Worm (Caenorhabditis elegans) whole organism, L2 larva: Measurements from ENCODE around the gene C30G7.5.
A peak's percentile ranks its signal among the peaks of the same experiment; 100 is the strongest.

Source experiments
- C34F6.9 ChIP-seq: fragments of 150-350 bp; optimal IDR thresholded peaks from 2 replicates; lab custom pipeline; 2014; ENCODE audit warnings: missing biosample characterization, missing genetic modification characterization
- F13H6.1 ChIP-seq: sonication (generic microtip); optimal IDR thresholded peaks from 2 replicates; lab custom pipeline; 2016; ENCODE audit warnings: missing genetic modification characterization, missing compliant biosample characterization
- R02D3.7 ChIP-seq: fragments of 150-350 bp; optimal IDR thresholded peaks from 2 replicates; lab custom pipeline; 2014; ENCODE audit warnings: missing biosample characterization, missing genetic modification characterization
- Y55F3AM.14 ChIP-seq: fragments of 200-800 bp; sonication (Bioruptor generic); optimal IDR thresholded peaks from 2 replicates; lab custom pipeline; 2018; ENCODE audit warnings: mild to moderate bottlenecking, missing genetic modification characterization, missing compliant biosample characterization
- ZK546.5 ChIP-seq: sonication (generic microtip); optimal IDR thresholded peaks from 2 replicates; lab custom pipeline; 2017; ENCODE audit warnings: missing biosample characterization, missing genetic modification characterization
- alr-1 ChIP-seq: fragments of 150-350 bp; optimal IDR thresholded peaks from 2 replicates; lab custom pipeline; 2014; ENCODE audit warnings: missing biosample characterization, missing genetic modification characterization
- aly-2 ChIP-seq: fragments of 150-350 bp; optimal IDR thresholded peaks from 2 replicates; lab custom pipeline; 2014; ENCODE audit warnings: missing biosample characterization, missing genetic modification characterization
- ama-1 ChIP-seq: fragments of 150-350 bp; optimal IDR thresholded peaks from 2 replicates; lab custom pipeline; 2018; ENCODE audit warnings: inconsistent platforms
- blmp-1 ChIP-seq: sonication (generic microtip); optimal IDR thresholded peaks from 2 replicates; lab custom pipeline; 2017; ENCODE audit warnings: missing genetic modification characterization, mild to moderate bottlenecking, missing compliant biosample characterization, antibody characterized with exemption, moderate library complexity; ENCODE audit not compliant: insufficient read depth
- ceh-16 ChIP-seq: fragments of 150-350 bp; optimal IDR thresholded peaks from 2 replicates; lab custom pipeline; 2014; ENCODE audit warnings: missing biosample characterization, missing genetic modification characterization
- ceh-82 ChIP-seq: fragments of 150-350 bp; optimal IDR thresholded peaks from 2 replicates; lab custom pipeline; 2014; ENCODE audit warnings: missing biosample characterization, missing genetic modification characterization
- crh-2 ChIP-seq: sonication (generic microtip); optimal IDR thresholded peaks from 2 replicates; lab custom pipeline; 2017; ENCODE audit warnings: missing biosample characterization, missing genetic modification characterization
- dmd-4 ChIP-seq: sonication (generic microtip); optimal IDR thresholded peaks from 2 replicates; lab custom pipeline; 2017; ENCODE audit warnings: missing biosample characterization, missing genetic modification characterization
- egl-27 ChIP-seq: sonication (generic microtip); optimal IDR thresholded peaks from 3 replicates; lab custom pipeline; 2017; ENCODE audit warnings: missing biosample characterization, missing genetic modification reagents, missing genetic modification characterization
- elt-1 ChIP-seq: fragments of 150-350 bp; optimal IDR thresholded peaks from 2 replicates; lab custom pipeline; 2014; ENCODE audit warnings: missing biosample characterization, missing genetic modification characterization
- elt-3 ChIP-seq: sonication (generic microtip); optimal IDR thresholded peaks from 2 replicates; lab custom pipeline; 2017; ENCODE audit warnings: missing biosample characterization, missing genetic modification characterization
- fos-1 ChIP-seq: fragments of 150-350 bp; optimal IDR thresholded peaks from 2 replicates; lab custom pipeline; 2014; ENCODE audit warnings: missing biosample characterization, missing genetic modification characterization
- gmeb-1 ChIP-seq: fragments of 150-350 bp; optimal IDR thresholded peaks from 2 replicates; lab custom pipeline; 2014; ENCODE audit warnings: missing biosample characterization, missing genetic modification characterization
- lin-11 ChIP-seq: fragments of 150-350 bp; sonication (generic microtip); optimal IDR thresholded peaks from 2 replicates; lab custom pipeline; 2014; ENCODE audit warnings: missing biosample characterization, missing genetic modification characterization, inconsistent platforms, mixed read lengths
- lin-13 ChIP-seq: fragments of 150-350 bp; optimal IDR thresholded peaks from 2 replicates; lab custom pipeline; 2014; ENCODE audit warnings: missing biosample characterization, missing genetic modification reagents, missing genetic modification characterization
- lin-39 ChIP-seq: fragments of 150-350 bp; optimal IDR thresholded peaks from 2 replicates; lab custom pipeline; 2014; ENCODE audit warnings: missing biosample characterization, missing genetic modification reagents, missing genetic modification characterization
- lsy-2 ChIP-seq, 2 experiments: fragments of 150-350 bp in 1 of 2; sonication (generic microtip) in 1 of 2; optimal IDR thresholded peaks; 2 replicates each; lab custom pipeline; 2014 to 2017; ENCODE audit warnings: missing biosample characterization in 2 of 2, missing genetic modification characterization in 2 of 2
- mab-5 ChIP-seq: fragments of 150-350 bp; optimal IDR thresholded peaks from 2 replicates; lab custom pipeline; 2014; ENCODE audit warnings: missing biosample characterization, missing genetic modification characterization
- mbf-1 ChIP-seq: sonication (generic microtip); optimal IDR thresholded peaks from 2 replicates; lab custom pipeline; 2017; ENCODE audit warnings: missing biosample characterization, missing genetic modification characterization
- mdl-1 ChIP-seq, 2 experiments: fragments of 150-350 bp in 1 of 2; sonication (generic microtip) in 1 of 2; optimal IDR thresholded peaks; 2 replicates each; lab custom pipeline; 2017; ENCODE audit warnings: missing biosample characterization in 2 of 2, missing genetic modification characterization in 2 of 2
- nhr-10 ChIP-seq: sonication (generic microtip); optimal IDR thresholded peaks from 2 replicates; lab custom pipeline; 2017; ENCODE audit warnings: missing biosample characterization, missing genetic modification characterization
- nhr-11 ChIP-seq: fragments of 150-350 bp; optimal IDR thresholded peaks from 2 replicates; lab custom pipeline; 2014; ENCODE audit warnings: missing biosample characterization, missing genetic modification characterization
- nhr-12 ChIP-seq: fragments of 150-350 bp; optimal IDR thresholded peaks from 2 replicates; lab custom pipeline; 2014; ENCODE audit warnings: missing biosample characterization, missing genetic modification characterization
- nhr-129 ChIP-seq: fragments of 150-350 bp; optimal IDR thresholded peaks from 2 replicates; lab custom pipeline; 2014; ENCODE audit warnings: missing biosample characterization, missing genetic modification characterization
- nhr-21 ChIP-seq: fragments of 150-350 bp; optimal IDR thresholded peaks from 2 replicates; lab custom pipeline; 2014; ENCODE audit warnings: missing biosample characterization, missing genetic modification characterization
- nhr-23 ChIP-seq: fragments of 150-350 bp; optimal IDR thresholded peaks from 2 replicates; lab custom pipeline; 2014; ENCODE audit warnings: missing biosample characterization, missing genetic modification reagents, missing genetic modification characterization
- nhr-237 ChIP-seq: fragments of 150-350 bp; optimal IDR thresholded peaks from 2 replicates; lab custom pipeline; 2014; ENCODE audit warnings: missing biosample characterization, missing genetic modification characterization
- nhr-25 ChIP-seq: fragments of 150-350 bp; sonication (generic microtip); optimal IDR thresholded peaks from 3 replicates; lab custom pipeline; 2014; ENCODE audit warnings: missing biosample characterization, missing genetic modification characterization
- nhr-6 ChIP-seq: fragments of 150-350 bp; optimal IDR thresholded peaks from 2 replicates; lab custom pipeline; 2014; ENCODE audit warnings: missing biosample characterization, missing genetic modification characterization
- nhr-77 ChIP-seq: fragments of 150-350 bp; optimal IDR thresholded peaks from 2 replicates; lab custom pipeline; 2014; ENCODE audit warnings: missing biosample characterization, missing genetic modification characterization
- peb-1 ChIP-seq: fragments of 150-350 bp; optimal IDR thresholded peaks from 2 replicates; lab custom pipeline; 2014; ENCODE audit warnings: missing biosample characterization, missing genetic modification characterization
- sem-4 ChIP-seq: fragments of 150-350 bp; optimal IDR thresholded peaks from 2 replicates; lab custom pipeline; 2014; ENCODE audit warnings: missing biosample characterization, missing genetic modification reagents, missing genetic modification characterization
- skn-1 ChIP-seq: sonication (generic microtip); optimal IDR thresholded peaks from 2 replicates; lab custom pipeline; 2017; ENCODE audit warnings: missing biosample characterization, missing genetic modification characterization
- sma-3 ChIP-seq: sonication (generic microtip); optimal IDR thresholded peaks from 2 replicates; lab custom pipeline; 2016; ENCODE audit warnings: missing genetic modification reagents, missing genetic modification characterization, missing compliant biosample characterization
- sma-9 ChIP-seq, 2 experiments: fragments of 150-350 bp in 1 of 2; sonication (generic microtip) in 1 of 2; optimal IDR thresholded peaks; 2 replicates each; lab custom pipeline; 2014 to 2016; ENCODE audit warnings: missing genetic modification characterization in 2 of 2, mild to moderate bottlenecking in 1 of 2, missing biosample characterization in 1 of 2, missing compliant biosample characterization in 1 of 2, missing genetic modification reagents in 1 of 2, moderate library complexity in 1 of 2
- snpc-4 ChIP-seq: fragments of 150-350 bp; optimal IDR thresholded peaks from 2 replicates; lab custom pipeline; 2014; ENCODE audit warnings: missing biosample characterization, missing genetic modification characterization
- unc-39 ChIP-seq: fragments of 150-350 bp; optimal IDR thresholded peaks from 2 replicates; lab custom pipeline; 2014; ENCODE audit warnings: missing biosample characterization, missing genetic modification characterization
- unc-55 ChIP-seq: fragments of 150-350 bp; sonication (generic microtip); optimal IDR thresholded peaks from 3 replicates; lab custom pipeline; 2014; ENCODE audit warnings: missing biosample characterization, missing genetic modification reagents, missing genetic modification characterization
- unc-62 ChIP-seq: fragments of 150-350 bp; optimal IDR thresholded peaks from 2 replicates; lab custom pipeline; 2014; ENCODE audit warnings: missing biosample characterization, missing genetic modification reagents, missing genetic modification characterization
- zag-1 ChIP-seq: fragments of 150-350 bp; optimal IDR thresholded peaks from 2 replicates; lab custom pipeline; 2014; ENCODE audit warnings: missing biosample characterization, missing genetic modification characterization
- ztf-1 ChIP-seq: fragments of 200-800 bp; sonication (Bioruptor generic); conservative IDR thresholded peaks from 2 replicates; pipeline ENCODE4 v1.3.6; 2022; ENCODE audit warnings: missing genetic modification characterization, missing compliant biosample characterization
- ztf-11 ChIP-seq: sonication (generic microtip); optimal IDR thresholded peaks from 2 replicates; lab custom pipeline; 2017; ENCODE audit warnings: missing biosample characterization, missing genetic modification characterization
- ztf-4 ChIP-seq: fragments of 150-350 bp; optimal IDR thresholded peaks from 2 replicates; lab custom pipeline; 2014; ENCODE audit warnings: missing biosample characterization, missing genetic modification characterization

C30G7.5 gene

ce11 chrV:14954633-14955032 is at the start of gene C30G7.5:
Gene C30G7.5 (minus strand): TSS chrV:14954733.
- TF ChIP-seq mab-5 (no peak), blmp-1 (tag; lab: Kevin White, UChicago) (no peak), gmeb-1 (tag; lab: Kevin White, UChicago) (no peak), nhr-12 (tag; lab: Kevin White, UChicago) (no peak), nhr-129 (tag; lab: Kevin White, UChicago) (no peak), lin-13 (GFP tag; lab: Kevin White, UChicago) (no peak), R02D3.7 (tag; lab: Kevin White, UChicago) (no peak), ztf-4 (tag; lab: Kevin White, UChicago) (no peak), unc-55 (no peak), nhr-6 (tag; lab: Kevin White, UChicago) (no peak), unc-39 (tag; lab: Kevin White, UChicago) (no peak), skn-1 (tag; lab: Kevin White, UChicago) (no peak), elt-3 (tag; lab: Kevin White, UChicago) (no peak), sem-4 (no peak), ztf-1 (GFP tag; lab: Robert Waterston, UW) (no peak)

- no peak for TF ChIP-seq ztf-11 (tag; lab: Kevin White, UChicago)
- no peak for TF ChIP-seq mbf-1
- TF ChIP-seq R02D3.7 (tag; lab: Kevin White, UChicago), result peak; percentile 68
- peak; percentile 45 for TF ChIP-seq ZK546.5 (tag; lab: Kevin White, UChicago)
- peak; percentile 90 for TF ChIP-seq mab-5
- TF ChIP-seq lsy-2 (tag; optimal IDR thresholded peaks at IDR 0.05; lab: Kevin White, UChicago), result peak; percentile 91 to 98
- no peak for TF ChIP-seq lin-39 (tag; lab: Kevin White, UChicago)
- peak; percentile 84 for TF ChIP-seq nhr-21 (tag; lab: Kevin White, UChicago)
- TF ChIP-seq lin-13 (GFP tag; lab: Kevin White, UChicago), result peak; percentile 89
- TF ChIP-seq mdl-1 (tag; optimal IDR thresholded peaks at IDR 0.05; lab: Kevin White, UChicago), result peak in 1 of 2 experiments; percentile 33
- TF ChIP-seq sem-4, result peak; percentile 82
- peak; percentile 86 for TF ChIP-seq lin-11 (tag; lab: Kevin White, UChicago)
- TF ChIP-seq unc-62 (GFP tag; lab: Kevin White, UChicago), result no peak
- TF ChIP-seq F13H6.1 (tag; lab: Kevin White, UChicago), result peak; percentile 92
- no peak for TF ChIP-seq ztf-1 (GFP tag; lab: Robert Waterston, UW)
- TF ChIP-seq dmd-4 (tag; lab: Kevin White, UChicago), result no peak
- peak; percentile 26 for TF ChIP-seq nhr-11 (tag; lab: Kevin White, UChicago)
- TF ChIP-seq ceh-82, result peak; percentile 15
- TF ChIP-seq fos-1 (tag; lab: Kevin White, UChicago), result peak; percentile 69
- TF ChIP-seq nhr-10 (tag; lab: Kevin White, UChicago), result no peak
- TF ChIP-seq nhr-12 (tag; lab: Kevin White, UChicago), result no peak
- no peak for TF ChIP-seq aly-2 (tag; lab: Kevin White, UChicago)
- peak; percentile 95 for TF ChIP-seq sma-3 (GFP tag; lab: Kevin White, UChicago)
- TF ChIP-seq peb-1 (tag; lab: Kevin White, UChicago), result no peak
- peak; percentile 93 for TF ChIP-seq unc-55
- no peak for TF ChIP-seq nhr-237 (tag; lab: Kevin White, UChicago)
- TF ChIP-seq C34F6.9 (tag; lab: Kevin White, UChicago), result peak; percentile 93
- peak; percentile 39 for TF ChIP-seq blmp-1 (tag; lab: Kevin White, UChicago)
- TF ChIP-seq zag-1 (tag; lab: Kevin White, UChicago), result peak; percentile 83
- peak; percentile 5 for TF ChIP-seq Y55F3AM.14 (GFP tag; lab: Kevin White, UChicago)
- no peak for TF ChIP-seq elt-1
- TF ChIP-seq elt-3 (tag; lab: Kevin White, UChicago), result no peak
- peak; percentile 77 for TF ChIP-seq egl-27
- no peak for TF ChIP-seq skn-1 (tag; lab: Kevin White, UChicago)
- no peak for TF ChIP-seq nhr-23 (tag; lab: Kevin White, UChicago)
- TF ChIP-seq ama-1 (lab: Kevin White, UChicago), result no peak
- TF ChIP-seq nhr-25, result peak; percentile 91
- peak; percentile 96 for TF ChIP-seq nhr-129 (tag; lab: Kevin White, UChicago)
- peak; percentile 89 for TF ChIP-seq gmeb-1 (tag; lab: Kevin White, UChicago)
- TF ChIP-seq nhr-6 (tag; lab: Kevin White, UChicago), result no peak
- TF ChIP-seq snpc-4 (tag; lab: Kevin White, UChicago), result peak; percentile 83
- TF ChIP-seq nhr-77 (tag; lab: Kevin White, UChicago), result peak; percentile 21
- peak; percentile 70 for TF ChIP-seq ztf-4 (tag; lab: Kevin White, UChicago)
- TF ChIP-seq sma-9 (GFP tag; optimal IDR thresholded peaks at IDR 0.05; lab: Kevin White, UChicago), result peak; percentile 93
- TF ChIP-seq sma-9 (tag; optimal IDR thresholded peaks at IDR 0.05; lab: Kevin White, UChicago), result no peak
- peak; percentile 87 for TF ChIP-seq crh-2 (tag; lab: Kevin White, UChicago)
- peak; percentile 38 for TF ChIP-seq ceh-16 (tag; lab: Kevin White, UChicago)
- no peak for TF ChIP-seq unc-39 (tag; lab: Kevin White, UChicago)
- no peak for TF ChIP-seq alr-1 (tag; lab: Kevin White, UChicago)
Observed at ce11 chrV:15002184-15002690, 47.7 kb upstream of the C30G7.5 start, which contains the start of the genes fib-1 and mut-15. Gene fib-1 (minus strand): TSS chrV:15002223. Gene mut-15 (plus strand): TSS chrV:15002543.
